Worm (Caenorhabditis elegans): ENCODE results near the gene srt-33.

ce11 chrV:14240694-14241201, 38.9 kb downstream of the srt-33 start, which contains the start of gene K02E11.10:
- TF ChIP-seq lin-39 (tag; optimal IDR thresholded peaks at IDR 0.05) (no peak), elt-2 (tag; optimal IDR thresholded peaks at IDR 0.05) (no peak), unc-39 (tag; optimal IDR thresholded peaks at IDR 0.05) (no peak), ZK546.5 (tag; optimal IDR thresholded peaks at IDR 0.05) (no peak), nhr-25 (tag; optimal IDR thresholded peaks at IDR 0.05) (no peak), elt-1 (tag; optimal IDR thresholded peaks at IDR 0.05) (no peak), nhr-11 (tag; optimal IDR thresholded peaks at IDR 0.05) (no peak), egl-5 (tag; optimal IDR thresholded peaks at IDR 0.05) (no peak), lin-15B (tag; optimal IDR thresholded peaks at IDR 0.05) (no peak)
